Fruit fly (Drosophila melanogaster): ENCODE measurements around the gene crim.
A peak's percentile ranks its signal among the peaks of the same experiment; 100 is the strongest.

Gene crim

DNA sequence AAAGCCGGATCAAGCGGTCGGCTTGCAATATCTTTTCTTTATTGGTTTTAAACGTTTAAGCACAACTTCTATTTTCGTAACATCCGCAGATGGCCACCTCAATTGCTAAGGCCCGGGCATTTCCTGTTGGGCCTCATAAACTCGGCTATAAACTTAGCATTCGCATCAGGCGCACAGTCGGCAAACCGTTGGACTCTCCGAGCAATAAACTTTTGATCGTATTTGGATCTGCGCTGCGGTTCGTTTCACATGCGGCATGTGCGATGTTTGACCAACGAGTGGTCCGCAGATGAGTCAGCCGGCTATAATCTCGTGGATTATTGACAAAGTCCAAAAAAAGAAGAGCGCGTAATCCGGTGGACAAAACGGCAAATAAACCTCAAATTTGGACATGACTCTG is 603 bp upstream of the crim start:
- TF ChIP-seq Med (GFP tag) (peak; percentile 60), Mes4 (GFP tag; optimal IDR thresholded peaks at IDR 0.05) (no peak), CG8924 (tag; optimal IDR thresholded peaks at IDR 0.05) (no peak), twi (tag; optimal IDR thresholded peaks at IDR 0.05) (no peak), so (GFP tag; IDR thresholded peaks at IDR 0.05) (0 out of 3 replicates have a peak, but pooled peaks have one; percentile 20), chinmo (GFP tag; IDR thresholded peaks at IDR 0.05; ENCODE audit: partially characterized antibody) (peak; percentile 47; the same call in 1 of the 4 replicates), vvl (GFP tag; IDR thresholded peaks at IDR 0.05) (peak; percentile 50; the same call in 1 of the 2 replicates), GATAe (GFP tag; conservative IDR thresholded peaks at IDR 0.05) (no peak), slbo (GFP tag; IDR thresholded peaks at IDR 0.05) (0 out of 2 replicates have a peak, but pooled peaks have one; percentile 31), CG15696 (tag; optimal IDR thresholded peaks at IDR 0.05) (no peak), Dbx (GFP tag; IDR thresholded peaks at IDR 0.05) (peak; percentile 55; the same call in 1 of the 3 replicates), Bgb (GFP tag; IDR thresholded peaks at IDR 0.05; ENCODE audit: partially characterized antibody) (0 out of 2 replicates have a peak, but pooled peaks have one; percentile 9), mam (GFP tag; optimal IDR thresholded peaks at IDR 0.05) (no peak), Atf6 (GFP tag; IDR thresholded peaks at IDR 0.05) (peak; percentile 54; the same call in 1 of the 2 replicates), oc (tag; optimal IDR thresholded peaks at IDR 0.05) (no peak), Tbp (GFP tag; optimal IDR thresholded peaks at IDR 0.05) (no peak), CG10543 (GFP tag; optimal IDR thresholded peaks at IDR 0.05) (peak; percentile 10), CG13894 (tag; optimal IDR thresholded peaks at IDR 0.05) (peak; percentile 24), Ssrp (tag; optimal IDR thresholded peaks at IDR 0.05) (no peak), CG10979 (tag; optimal IDR thresholded peaks at IDR 0.05) (no peak), bowl (GFP tag; IDR thresholded peaks at IDR 0.05) (0 out of 2 replicates have a peak, but pooled peaks have one; percentile 21), cwo (GFP tag; optimal IDR thresholded peaks at IDR 0.05) (no peak), pum (GFP tag; optimal IDR thresholded peaks at IDR 0.05) (no peak), CG18011 (GFP tag; optimal IDR thresholded peaks at IDR 0.05) (peak; percentile 81), CG13296 (GFP tag; optimal IDR thresholded peaks at IDR 0.05) (peak; percentile 11), sob (GFP tag; IDR thresholded peaks at IDR 0.05) (0 out of 2 replicates have a peak, but pooled peaks have one; percentile 37), ci (GFP tag; IDR thresholded peaks at IDR 0.05) (peak; percentile 54; the same call in 1 of the 3 replicates), klu (GFP tag; IDR thresholded peaks at IDR 0.05) (0 out of 2 replicates have a peak, but pooled peaks have one; percentile 16), Adf1 (GFP tag; IDR thresholded peaks at IDR 0.05) (no peak), pfk (GFP tag; optimal IDR thresholded peaks at IDR 0.05) (no peak), Hsf (GFP tag; optimal IDR thresholded peaks at IDR 0.05) (no peak), tap (tag; optimal IDR thresholded peaks at IDR 0.05) (no peak), Rfx (GFP tag; IDR thresholded peaks at IDR 0.05) (peak; percentile 37; the same call in 1 of the 2 replicates), Eip74EF (GFP tag; optimal IDR thresholded peaks at IDR 0.05) (peak in 1 of 2 experiments; percentile 11), CG43689 (GFP tag; IDR thresholded peaks at IDR 0.05) (peak; percentile 41; the same call in 1 of the 2 replicates), NFAT (GFP tag; IDR thresholded peaks at IDR 0.05) (peak; percentile 36; the same call in 1 of the 2 replicates), CG12769 (tag; optimal IDR thresholded peaks at IDR 0.05) (peak; percentile 57), sd (tag; optimal IDR thresholded peaks at IDR 0.05) (peak; percentile 49), stc (GFP tag; IDR thresholded peaks at IDR 0.05) (0 out of 2 replicates have a peak, but pooled peaks have one; percentile 21)

DNA sequence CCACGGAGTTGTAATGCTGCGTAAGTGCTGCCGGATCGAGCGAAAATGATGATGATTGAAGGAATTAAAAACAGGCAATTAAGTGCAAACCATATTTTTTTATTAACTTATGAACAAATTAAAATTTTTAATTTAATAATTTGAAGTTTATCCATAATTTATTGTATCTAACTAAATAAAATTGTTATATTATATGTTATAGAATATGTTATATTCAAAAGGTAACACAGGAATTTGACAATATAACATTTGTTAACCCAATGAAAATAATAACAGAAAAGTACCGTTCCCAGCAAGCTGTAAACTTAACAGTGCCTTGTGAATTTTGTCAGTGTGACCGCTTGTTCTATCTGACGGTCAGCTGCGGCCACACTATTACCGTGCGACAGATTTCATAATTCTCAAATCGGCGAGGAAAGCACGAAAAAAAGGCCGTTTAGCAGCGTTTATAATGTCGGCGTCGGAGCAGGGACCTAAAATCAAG is 2.5 kb downstream of the crim start, which contains the start of the genes Ccdc56 and mtTFB1:
TSS of gene Ccdc56 (plus strand) at position 347 of the 484 bp plus-strand sequence.
TSS of gene mtTFB1 (plus strand) at position 347 of the 484 bp plus-strand sequence.
- TF ChIP-seq CG8290 (GFP tag; optimal IDR thresholded peaks at IDR 0.05) (no peak), CG8290 (tag; optimal IDR thresholded peaks at IDR 0.05) (peak in 1 of 2 experiments; percentile 30), Sry-δ (GFP tag; optimal IDR thresholded peaks at IDR 0.05) (peak; percentile 46), hkb (optimal IDR thresholded peaks at IDR 0.05) (no peak), hkb (GFP tag; IDR thresholded peaks at IDR 0.05) (0 out of 2 replicates have a peak, but pooled peaks have one; percentile 6), Elba2 (GFP tag; optimal IDR thresholded peaks at IDR 0.05) (no peak), klu (GFP tag; IDR thresholded peaks at IDR 0.05) (no peak), Fer1 (GFP tag; optimal IDR thresholded peaks at IDR 0.05) (no peak), NC2α (GFP tag; optimal IDR thresholded peaks at IDR 0.05) (no peak), Neu2 (GFP tag; optimal IDR thresholded peaks at IDR 0.05; ENCODE audit: borderline replicate concordance) (no peak), Bgb (GFP tag; IDR thresholded peaks at IDR 0.05; ENCODE audit: partially characterized antibody) (no peak; the same call in 1 of the 2 replicates), CTCF (GFP tag; optimal IDR thresholded peaks at IDR 0.05) (peak; percentile 5), Bteb2 (GFP tag; optimal IDR thresholded peaks at IDR 0.05) (peak; percentile 13), CG7556 (GFP tag; optimal IDR thresholded peaks at IDR 0.05) (no peak), CG17361 (GFP tag; IDR thresholded peaks at IDR 0.05) (peak; percentile 46; the same call in 1 of the 3 replicates), Med (GFP tag) (peak; percentile 65)

Measured in whole organism, embryonic.